Fruit fly (Drosophila melanogaster): Measurements from ENCODE around the gene IntS11.

DNA sequence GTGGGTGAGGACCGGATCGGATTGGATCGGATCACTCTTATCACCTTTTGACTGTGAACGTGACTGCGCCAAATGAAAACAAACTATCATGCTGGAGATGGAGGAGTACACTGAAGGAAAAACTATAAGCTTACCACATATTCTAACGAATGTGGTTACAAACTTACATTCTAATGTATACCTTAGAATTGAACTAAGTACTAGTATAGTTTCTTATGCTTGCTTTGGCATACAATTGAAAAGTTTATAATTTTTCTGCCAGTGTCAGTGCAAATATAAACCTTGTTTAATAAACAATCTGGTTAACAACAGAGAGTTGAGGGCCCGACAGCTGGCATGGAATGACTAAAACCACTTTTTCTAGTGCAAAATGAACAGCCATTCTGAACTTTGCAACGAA is 27.6 kb upstream of the IntS11 start:
- no peak for TF ChIP-seq CG8478 (optimal IDR thresholded peaks at IDR 0.05)
- TF ChIP-seq CTCF (optimal IDR thresholded peaks at IDR 0.05), result no peak
